Worm (Caenorhabditis elegans) whole organism, L4 larva: ENCODE measurements around the gene rskd-1.

Experiments used
- D1046.2 ChIP-seq: fragments of 200-800 bp; sonication (Bioruptor generic); IDR thresholded peaks from 2 replicates; pipeline ENCODE4 v1.3.6; 2022; ENCODE audit warnings: missing genetic modification characterization, missing compliant biosample characterization
- F49E8.2 ChIP-seq: sonication (generic microtip); optimal IDR thresholded peaks from 2 replicates; lab custom pipeline; 2016; ENCODE audit warnings: missing compliant biosample characterization, mild to moderate bottlenecking, missing genetic modification characterization, borderline replicate concordance
- T20F7.1 ChIP-seq: fragments of 200-800 bp; sonication (Bioruptor generic); optimal IDR thresholded peaks from 2 replicates; lab custom pipeline; 2018; ENCODE audit warnings: mild to moderate bottlenecking, missing genetic modification characterization, missing compliant biosample characterization
- Y48G9A.11 ChIP-seq: fragments of 200-800 bp; sonication (Bioruptor generic); IDR thresholded peaks from 2 replicates; pipeline ENCODE4 v1.3.6; 2022; ENCODE audit warnings: missing genetic modification reagents, missing genetic modification characterization, missing compliant biosample characterization
- Y75B8A.6 ChIP-seq: fragments of 200-800 bp; sonication (Bioruptor generic); IDR thresholded peaks from 2 replicates; pipeline ENCODE4 v1.3.6; 2022; ENCODE audit warnings: missing genetic modification reagents, missing genetic modification characterization, missing compliant biosample characterization
- aha-1 ChIP-seq: fragments of 150-350 bp; peaks from one replicate; lab custom pipeline; 2014; ENCODE audit warnings: missing biosample characterization, missing genetic modification characterization
- ama-1 ChIP-seq: fragments of 150-350 bp; optimal IDR thresholded peaks from 2 replicates; lab custom pipeline; 2014; ENCODE audit warnings: inconsistent platforms, mixed read lengths
- ceh-28 ChIP-seq: fragments of 150-350 bp; optimal IDR thresholded peaks from 2 replicates; lab custom pipeline; 2014; ENCODE audit warnings: missing biosample characterization, missing genetic modification reagents, missing genetic modification characterization
- ceh-82 ChIP-seq: sonication (generic microtip); optimal IDR thresholded peaks from 2 replicates; lab custom pipeline; 2017; ENCODE audit warnings: missing biosample characterization, missing genetic modification characterization
- ces-1 ChIP-seq: fragments of 150-350 bp; sonication (generic microtip); optimal IDR thresholded peaks from 4 replicates; lab custom pipeline; 2014; ENCODE audit warnings: missing biosample characterization, missing genetic modification reagents, missing genetic modification characterization
- daf-16 ChIP-seq, 3 experiments: sonication (generic microtip); optimal IDR thresholded peaks; 2 replicates each; lab custom pipeline; 2016 to 2017; ENCODE audit warnings: missing genetic modification characterization in 3 of 3, missing genetic modification reagents in 3 of 3, mild to moderate bottlenecking in 2 of 3, missing compliant biosample characterization in 2 of 3, missing biosample characterization in 1 of 3, moderate library complexity in 1 of 3
- daf-19 ChIP-seq: fragments of 200-800 bp; sonication (Bioruptor generic); conservative IDR thresholded peaks from 2 replicates; pipeline ENCODE4 v1.3.6; 2022; ENCODE audit warnings: missing genetic modification characterization, missing compliant biosample characterization
- dmd-6 ChIP-seq: fragments of 200-800 bp; sonication (Bioruptor generic); IDR thresholded peaks from 2 replicates; pipeline ENCODE4 v1.3.6; 2022; ENCODE audit warnings: missing genetic modification reagents, missing genetic modification characterization, missing compliant biosample characterization
- dpl-1 ChIP-seq: fragments of 150-350 bp; optimal IDR thresholded peaks from 2 replicates; lab custom pipeline; 2014; ENCODE audit warnings: missing biosample characterization, missing genetic modification reagents, missing genetic modification characterization
- dve-1 ChIP-seq: sonication (generic microtip); optimal IDR thresholded peaks from 2 replicates; lab custom pipeline; 2017; ENCODE audit warnings: antibody characterized with exemption, mild to moderate bottlenecking, missing genetic modification characterization, missing compliant biosample characterization; ENCODE audit not compliant: insufficient read depth
- egl-43 ChIP-seq: fragments of 200-800 bp; sonication (Bioruptor generic); IDR thresholded peaks from 2 replicates; pipeline ENCODE4 v1.3.6; 2022; ENCODE audit warnings: missing genetic modification reagents, missing genetic modification characterization, missing compliant biosample characterization
- gei-8 ChIP-seq: fragments of 200-800 bp; sonication (Bioruptor generic); optimal IDR thresholded peaks from 2 replicates; lab custom pipeline; 2018; ENCODE audit warnings: mild to moderate bottlenecking, missing genetic modification characterization, missing compliant biosample characterization
- hlh-30 ChIP-seq: sonication (generic microtip); optimal IDR thresholded peaks from 2 replicates; lab custom pipeline; 2017; ENCODE audit warnings: antibody characterized with exemption, mild to moderate bottlenecking, missing genetic modification characterization, missing compliant biosample characterization; ENCODE audit not compliant: insufficient read depth
- lin-1 ChIP-seq: fragments of 200-800 bp; sonication (Bioruptor generic); IDR thresholded peaks from 2 replicates; pipeline ENCODE4 v1.3.6; 2022; ENCODE audit warnings: missing genetic modification reagents, missing genetic modification characterization, missing compliant biosample characterization
- lin-38 ChIP-seq: fragments of 200-800 bp; sonication (Bioruptor generic); IDR thresholded peaks from 2 replicates; pipeline ENCODE4 v1.3.6; 2022; ENCODE audit warnings: missing genetic modification reagents, missing genetic modification characterization, missing compliant biosample characterization
- mep-1 ChIP-seq: fragments of 150-350 bp; sonication (generic microtip); optimal IDR thresholded peaks from 3 replicates; lab custom pipeline; 2014; ENCODE audit warnings: missing biosample characterization, missing genetic modification characterization
- mes-2 ChIP-seq: sonication (generic microtip); optimal IDR thresholded peaks from 2 replicates; lab custom pipeline; 2016; ENCODE audit warnings: missing genotype, mild to moderate bottlenecking, missing genetic modification characterization, missing compliant biosample characterization; ENCODE audit not compliant: poor library complexity, severe bottlenecking
- mxl-2 ChIP-seq: fragments of 200-800 bp; sonication (Bioruptor generic); conservative IDR thresholded peaks from 2 replicates; pipeline ENCODE4 v1.3.6; 2022; ENCODE audit warnings: missing genetic modification reagents, missing genetic modification characterization, missing compliant biosample characterization
- nhr-11 ChIP-seq: fragments of 150-350 bp; optimal IDR thresholded peaks from 2 replicates; lab custom pipeline; 2014; ENCODE audit warnings: missing biosample characterization, missing genetic modification characterization
- nhr-25 ChIP-seq: sonication (generic microtip); optimal IDR thresholded peaks from 2 replicates; lab custom pipeline; 2017; ENCODE audit warnings: missing genetic modification characterization, mild to moderate bottlenecking, missing compliant biosample characterization, antibody characterized with exemption, moderate library complexity, borderline replicate concordance; ENCODE audit not compliant: insufficient read depth
- php-3 ChIP-seq: fragments of 200-800 bp; sonication (Bioruptor generic); IDR thresholded peaks from 2 replicates; pipeline ENCODE4 v1.3.6; 2022; ENCODE audit warnings: missing genetic modification reagents, missing genetic modification characterization, missing compliant biosample characterization
- sdz-12 ChIP-seq: fragments of 200-800 bp; sonication (Bioruptor generic); optimal IDR thresholded peaks from 2 replicates; lab custom pipeline; 2018; ENCODE audit warnings: mild to moderate bottlenecking, missing genetic modification characterization, missing compliant biosample characterization
- set-16 ChIP-seq: fragments of 200-800 bp; sonication (Bioruptor generic); IDR thresholded peaks from 2 replicates; pipeline ENCODE4 v1.3.6; 2022; ENCODE audit warnings: missing genetic modification reagents, missing genetic modification characterization, missing compliant biosample characterization
- snpc-1.2 ChIP-seq: fragments of 200-800 bp; sonication (Bioruptor generic); IDR thresholded peaks from 2 replicates; pipeline ENCODE4 v1.3.6; 2022; ENCODE audit warnings: missing genetic modification reagents, missing genetic modification characterization, missing compliant biosample characterization
- zip-11 ChIP-seq: fragments of 200-800 bp; sonication (Bioruptor generic); IDR thresholded peaks from 2 replicates; pipeline ENCODE4 v1.3.6; 2022; ENCODE audit warnings: missing genetic modification characterization, missing compliant biosample characterization
- zip-2 ChIP-seq: fragments of 150-350 bp; optimal IDR thresholded peaks from 2 replicates; lab custom pipeline; 2014; ENCODE audit warnings: missing biosample characterization, missing genetic modification characterization
- ztf-7 ChIP-seq: fragments of 150-350 bp; optimal IDR thresholded peaks from 2 replicates; lab custom pipeline; 2014; ENCODE audit warnings: missing biosample characterization, missing genetic modification characterization

The rskd-1 gene

ce11 chrV:12275714-12276113 lies 12.7 kb downstream of the rskd-1 start (continued):
- TF ChIP-seq daf-16 (GFP tag; optimal IDR thresholded peaks at IDR 0.05; lab: Kevin White, UChicago) (no peak), daf-16 (tag; optimal IDR thresholded peaks at IDR 0.05; lab: Kevin White, UChicago) (no peak), lin-1 (no peak), mxl-2 (GFP tag; lab: Robert Waterston, UW) (no peak)

ce11 chrV:12271495-12271894 lies 16.9 kb downstream of the rskd-1 start, which contains the start of the genes tsfm-1 and capg-2:
TSS of gene tsfm-1 (minus strand) at chrV:12271551.
TSS of gene capg-2 (plus strand) at chrV:12271873.
- TF ChIP-seq dpl-1 (GFP tag; lab: Kevin White, UChicago), result peak; percentile 73
- TF ChIP-seq Y75B8A.6 (GFP tag; lab: Robert Waterston, UW), result no peak
- TF ChIP-seq lin-38 (GFP tag; lab: Robert Waterston, UW), result peak; percentile 84
- peak; percentile 62 for TF ChIP-seq aha-1
- peak; percentile 29 for TF ChIP-seq mes-2 (tag; lab: Kevin White, UChicago)
- TF ChIP-seq, all 104 proteins: peak for 4

ce11 chrV:12269272-12269767 lies 19.1 kb downstream of the rskd-1 start, which contains the start of gene twk-24:
TSS of gene twk-24 (minus strand) at chrV:12269322.
- TF ChIP-seq D1046.2 (GFP tag; lab: Robert Waterston, UW), result no peak
- peak; percentile 17 for TF ChIP-seq nhr-11 (tag; lab: Kevin White, UChicago)
- TF ChIP-seq daf-16 (GFP tag; optimal IDR thresholded peaks at IDR 0.05; lab: Kevin White, UChicago), result peak in 1 of 2 experiments; percentile 23
- TF ChIP-seq daf-16 (tag; optimal IDR thresholded peaks at IDR 0.05; lab: Kevin White, UChicago), result no peak
- no peak for TF ChIP-seq mep-1 (tag; lab: Kevin White, UChicago)
- peak; percentile 6 for TF ChIP-seq hlh-30 (tag; lab: Kevin White, UChicago)

DNA sequence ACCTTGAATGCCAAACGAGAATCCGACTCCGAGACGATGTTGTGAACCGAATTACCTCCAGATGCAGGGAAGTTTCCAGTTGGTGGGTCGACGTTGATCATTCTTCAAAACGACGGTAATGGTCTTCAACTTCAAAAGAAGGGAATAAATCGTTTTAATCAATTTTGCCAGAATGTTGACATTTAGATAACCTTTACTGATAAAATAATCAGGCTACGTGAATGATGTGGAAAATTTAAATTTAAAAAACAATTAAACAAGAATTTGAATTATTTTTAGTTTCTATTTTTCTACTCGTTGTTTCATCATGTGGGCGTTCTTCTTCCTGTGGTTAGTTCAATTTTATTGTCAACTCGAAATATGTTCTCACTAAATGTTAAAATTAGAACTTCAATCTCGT lies 24.7 kb downstream of the rskd-1 start, which contains the start of gene ssp-35:
Gene ssp-35, minus strand, starts transcription at position 101 of the 400 bp plus-strand sequence.
- no peak for TF ChIP-seq T20F7.1 (GFP tag; lab: Kevin White, UChicago)

- TF ChIP-seq F49E8.2 (tag; lab: Kevin White, UChicago) (no peak), daf-19 (no peak), snpc-1.2 (GFP tag; lab: Robert Waterston, UW) (no peak), gei-8 (GFP tag; lab: Kevin White, UChicago) (no peak), set-16 (no peak), ces-1 (GFP tag; lab: Kevin White, UChicago) (no peak), php-3 (GFP tag; lab: Robert Waterston, UW) (no peak), ceh-28 (no peak), ama-1 (no peak), nhr-25 (tag; lab: Kevin White, UChicago) (no peak), lin-38 (GFP tag; lab: Robert Waterston, UW) (no peak), Y48G9A.11 (no peak), egl-43 (GFP tag; lab: Robert Waterston, UW) (no peak), ztf-7 (tag; lab: Kevin White, UChicago) (no peak), dve-1 (tag; lab: Kevin White, UChicago) (no peak), zip-2 (no peak), sdz-12 (no peak), ceh-82 (no peak), dmd-6 (GFP tag; lab: Robert Waterston, UW) (no peak), zip-11 (GFP tag; lab: Robert Waterston, UW) (no peak)
Measured at ce11 chrV:12261377-12261776, 27.0 kb downstream of the rskd-1 start, which contains the start of gene tbb-6. TSS of gene tbb-6 (plus strand) at chrV:12261531.
